Fruit fly (Drosophila melanogaster) whole organism, embryonic: ENCODE results near the gene kri.

Experiments
- Atf6 ChIP-seq: fragments of 200-800 bp; sonication (Bioruptor generic); IDR thresholded peaks from 2 replicates; pipeline ENCODE4 v1.3.6; 2022; ENCODE audit warnings: missing biosample characterization, missing genetic modification characterization
- CG10366 ChIP-seq: fragments of 200-800 bp; sonication (Bioruptor generic); IDR thresholded peaks from 2 replicates; pipeline ENCODE4 v1.3.6; 2022; ENCODE audit warnings: missing biosample characterization, missing genetic modification characterization
- CG10543 ChIP-seq: fragments of 200-800 bp; sonication (Bioruptor generic); optimal IDR thresholded peaks from 3 replicates; lab custom pipeline; 2017; ENCODE audit warnings: missing biosample characterization, mild to moderate bottlenecking, missing genetic modification characterization, moderate library complexity
- CG11085 ChIP-seq: fragments of 200-800 bp; sonication (Bioruptor generic); IDR thresholded peaks from 2 replicates; pipeline ENCODE4 v1.3.6; 2022; ENCODE audit warnings: missing biosample characterization, missing genetic modification characterization
- CG12769 ChIP-seq: fragments of 200-800 bp; sonication (Bioruptor generic); optimal IDR thresholded peaks from 2 replicates; lab custom pipeline; 2019; ENCODE audit warnings: missing biosample characterization, mild to moderate bottlenecking, missing genetic modification characterization, moderate library complexity
- CG16863 ChIP-seq: fragments of 200-800 bp; sonication (Bioruptor generic); optimal IDR thresholded peaks from 3 replicates; lab custom pipeline; 2016; ENCODE audit warnings: missing biosample characterization, missing genetic modification characterization
- CG17385 ChIP-seq: fragments of 200-800 bp; sonication (Bioruptor generic); optimal IDR thresholded peaks from 3 replicates; lab custom pipeline; 2018; ENCODE audit warnings: missing biosample characterization, mild to moderate bottlenecking, missing genetic modification characterization
- CG17612 ChIP-seq: fragments of 200-800 bp; sonication (Bioruptor generic); IDR thresholded peaks from 2 replicates; pipeline ENCODE4 v1.3.6; 2022; ENCODE audit warnings: missing biosample characterization, missing genetic modification characterization
- CG17829 ChIP-seq: fragments of 200-800 bp; optimal IDR thresholded peaks from 2 replicates; lab custom pipeline; 2019; ENCODE audit warnings: missing biosample characterization, mild to moderate bottlenecking, missing genetic modification characterization, moderate library complexity
- CG2199 ChIP-seq: fragments of 200-800 bp; sonication (Bioruptor generic); IDR thresholded peaks from 3 replicates; pipeline ENCODE4 v1.3.6; 2022; ENCODE audit warnings: missing biosample characterization, missing genetic modification characterization
- CG3281 ChIP-seq: fragments of 200-800 bp; sonication (Bioruptor generic); optimal IDR thresholded peaks from 3 replicates; lab custom pipeline; 2017; ENCODE audit warnings: missing biosample characterization, mild to moderate bottlenecking, missing genetic modification characterization
- CG4360 ChIP-seq: fragments of 200-800 bp; sonication (Bioruptor generic); IDR thresholded peaks from 2 replicates; pipeline ENCODE4 v1.3.6; 2022; ENCODE audit warnings: missing biosample characterization, missing genetic modification characterization
- CG5180 ChIP-seq: fragments of 200-800 bp; sonication (Bioruptor generic); optimal IDR thresholded peaks from 3 replicates; lab custom pipeline; 2017; ENCODE audit warnings: missing biosample characterization, missing genetic modification characterization, mild to moderate bottlenecking, moderate library complexity, missing genetic modification reagents
- CG8924 ChIP-seq: fragments of 200-800 bp; optimal IDR thresholded peaks from 3 replicates; lab custom pipeline; 2019; ENCODE audit warnings: missing biosample characterization, mild to moderate bottlenecking, missing genetic modification characterization, moderate library complexity
- CG9932 ChIP-seq: fragments of 200-800 bp; sonication (Bioruptor generic); IDR thresholded peaks from 2 replicates; pipeline ENCODE4 v1.3.6; 2022; ENCODE audit warnings: missing biosample characterization, missing genetic modification characterization
- D19A ChIP-seq: fragments of 200-800 bp; optimal IDR thresholded peaks from 3 replicates; lab custom pipeline; 2019; ENCODE audit warnings: missing biosample characterization, mild to moderate bottlenecking, missing genetic modification characterization, moderate library complexity
- Dbx ChIP-seq: fragments of 200-800 bp; sonication (Bioruptor generic); IDR thresholded peaks from 3 replicates; pipeline ENCODE4 v1.3.6; 2022; ENCODE audit warnings: missing biosample characterization, missing genetic modification characterization
- Deaf1 ChIP-seq: fragments of 200-800 bp; optimal IDR thresholded peaks from 3 replicates; lab custom pipeline; 2019; ENCODE audit warnings: missing biosample characterization, mild to moderate bottlenecking, missing genetic modification characterization, moderate library complexity
- Dll ChIP-seq: fragments of 200-800 bp; sonication (Bioruptor generic); IDR thresholded peaks from 4 replicates; pipeline ENCODE4 v1.3.6; 2022; ENCODE audit warnings: missing biosample characterization, missing genetic modification characterization; ENCODE audit not compliant: partially characterized antibody
- H15 ChIP-seq: fragments of 200-800 bp; sonication (Bioruptor generic); IDR thresholded peaks from 3 replicates; pipeline ENCODE4 v1.3.6; 2022; ENCODE audit warnings: missing biosample characterization, missing genetic modification characterization
- HmgD ChIP-seq: fragments of 200-800 bp; sonication (Bioruptor generic); optimal IDR thresholded peaks from 3 replicates; lab custom pipeline; 2016; ENCODE audit warnings: missing biosample characterization, missing genetic modification characterization
- HmgZ ChIP-seq: fragments of 200-800 bp; sonication (Bioruptor generic); optimal IDR thresholded peaks from 2 replicates; lab custom pipeline; 2018; ENCODE audit warnings: missing biosample characterization, mild to moderate bottlenecking, missing genetic modification characterization
- Lhr ChIP-seq: fragments of 200-800 bp; sonication (Bioruptor generic); optimal IDR thresholded peaks from 3 replicates; lab custom pipeline; 2017; ENCODE audit warnings: mild to moderate bottlenecking, missing biosample characterization, missing genetic modification reagents, missing genetic modification characterization
- NFAT ChIP-seq: fragments of 200-800 bp; sonication (Bioruptor generic); IDR thresholded peaks from 2 replicates; pipeline ENCODE4 v1.3.6; 2022; ENCODE audit warnings: missing biosample characterization, missing genetic modification characterization
- NfI ChIP-seq: fragments of 200-800 bp; sonication (Bioruptor generic); optimal IDR thresholded peaks from 3 replicates; lab custom pipeline; 2018; ENCODE audit warnings: missing biosample characterization, mild to moderate bottlenecking, missing genetic modification characterization, moderate library complexity
- Opbp ChIP-seq: fragments of 200-800 bp; sonication (Bioruptor generic); IDR thresholded peaks from 3 replicates; pipeline ENCODE4 v1.3.6; 2022; ENCODE audit warnings: missing biosample characterization, missing genetic modification characterization; ENCODE audit not compliant: partially characterized antibody
- Ravus ChIP-seq: fragments of 200-800 bp; sonication (Bioruptor generic); IDR thresholded peaks from 2 replicates; pipeline ENCODE4 v1.3.6; 2022; ENCODE audit warnings: missing biosample characterization, missing genetic modification characterization
- Scr ChIP-seq: fragments of 200-800 bp; sonication (Bioruptor generic); IDR thresholded peaks from 2 replicates; pipeline ENCODE4 v1.3.6; 2022; ENCODE audit warnings: missing biosample characterization, missing genetic modification characterization; ENCODE audit not compliant: partially characterized antibody
- Sox100B ChIP-seq: fragments of 200-800 bp; sonication (Bioruptor generic); optimal IDR thresholded peaks from 3 replicates; lab custom pipeline; 2018; ENCODE audit warnings: missing biosample characterization, mild to moderate bottlenecking, missing genetic modification characterization
- Stat92E ChIP-seq, 3 experiments: fragments of >200 bp in 2 of 3; fragments of 200-800 bp in 1 of 3; sonication (Bioruptor generic) in 1 of 3; optimal IDR thresholded peaks; 2 replicates each; lab custom pipeline; 2017 to 2019; ENCODE audit warnings: missing biosample characterization in 3 of 3, missing genetic modification characterization in 3 of 3, mild to moderate bottlenecking in 1 of 3, moderate library complexity in 1 of 3
- TFAM ChIP-seq: fragments of 200-800 bp; sonication (Bioruptor generic); optimal IDR thresholded peaks from 2 replicates; lab custom pipeline; 2017; ENCODE audit warnings: missing biosample characterization, missing genetic modification characterization, inconsistent platforms
- Trl ChIP-seq, 3 experiments: fragments of >200 bp in 2 of 3; fragments of 200-800 bp in 1 of 3; sonication (Bioruptor generic) in 1 of 3; optimal IDR thresholded peaks; 2 replicates in 1 of 3; 3 replicates in 2 of 3; lab custom pipeline; 2016 to 2017; ENCODE audit warnings: missing biosample characterization in 1 of 3, missing genetic modification characterization in 1 of 3
- amos ChIP-seq: fragments of 200-800 bp; sonication (Bioruptor generic); IDR thresholded peaks from 2 replicates; pipeline ENCODE4 v1.3.6; 2022; ENCODE audit warnings: missing biosample characterization, missing genetic modification characterization; ENCODE audit not compliant: partially characterized antibody
- ato ChIP-seq: fragments of 200-800 bp; sonication (Bioruptor generic); IDR thresholded peaks from 2 replicates; pipeline ENCODE4 v1.3.6; 2022; ENCODE audit warnings: missing biosample characterization, missing genetic modification characterization; ENCODE audit not compliant: partially characterized antibody
- bbx ChIP-seq: fragments of 200-800 bp; sonication (Bioruptor generic); IDR thresholded peaks from 2 replicates; pipeline ENCODE4 v1.3.6; 2022; ENCODE audit warnings: missing biosample characterization, missing genetic modification characterization; ENCODE audit not compliant: partially characterized antibody
- chm ChIP-seq: fragments of 200-800 bp; sonication (Bioruptor generic); IDR thresholded peaks from 2 replicates; pipeline ENCODE4 v1.3.6; 2022; ENCODE audit warnings: missing biosample characterization, missing genetic modification characterization
- dysf ChIP-seq: fragments of 200-800 bp; sonication (Bioruptor generic); IDR thresholded peaks from 3 replicates; pipeline ENCODE4 v1.3.6; 2022; ENCODE audit warnings: missing biosample characterization, missing genetic modification characterization
- her ChIP-seq: fragments of 200-800 bp; sonication (Bioruptor generic); optimal IDR thresholded peaks from 2 replicates; lab custom pipeline; 2016; ENCODE audit warnings: missing biosample characterization, missing genetic modification characterization
- nerfin-1 ChIP-seq: fragments of 200-800 bp; sonication (Bioruptor generic); optimal IDR thresholded peaks from 3 replicates; lab custom pipeline; 2019; ENCODE audit warnings: missing biosample characterization, mild to moderate bottlenecking, missing genetic modification characterization, moderate library complexity
- pros ChIP-seq: fragments of 200-800 bp; sonication (Bioruptor generic); optimal IDR thresholded peaks from 3 replicates; lab custom pipeline; 2019; ENCODE audit warnings: missing biosample characterization, mild to moderate bottlenecking, missing genetic modification characterization, moderate library complexity
- ranshi ChIP-seq: fragments of 200-800 bp; sonication (Bioruptor generic); IDR thresholded peaks from 2 replicates; pipeline ENCODE4 v1.3.6; 2022; ENCODE audit warnings: missing biosample characterization, missing genetic modification characterization
- sna ChIP-seq: fragments of 200-800 bp; sonication (Bioruptor generic); IDR thresholded peaks from 2 replicates; pipeline ENCODE4 v1.3.6; 2022; ENCODE audit warnings: missing biosample characterization, missing genetic modification characterization; ENCODE audit not compliant: partially characterized antibody
- sob ChIP-seq: fragments of 200-800 bp; sonication (Bioruptor generic); IDR thresholded peaks from 2 replicates; pipeline ENCODE4 v1.3.6; 2022; ENCODE audit warnings: missing biosample characterization, missing genetic modification characterization
- tna ChIP-seq: fragments of 200-800 bp; sonication (Bioruptor generic); IDR thresholded peaks from 2 replicates; pipeline ENCODE4 v1.3.6; 2022; ENCODE audit warnings: missing biosample characterization, missing genetic modification characterization; ENCODE audit not compliant: partially characterized antibody
- unc-4 ChIP-seq: fragments of 200-800 bp; sonication (Bioruptor generic); IDR thresholded peaks from 2 replicates; pipeline ENCODE4 v1.3.6; 2022; ENCODE audit warnings: missing biosample characterization, missing genetic modification characterization; ENCODE audit not compliant: partially characterized antibody
- usp ChIP-seq: fragments of >200 bp; optimal IDR thresholded peaks from 2 replicates; lab custom pipeline; 2017; ENCODE audit warnings: missing biosample characterization, missing genetic modification characterization
- zen2 ChIP-seq: fragments of 200-800 bp; sonication (Bioruptor generic); IDR thresholded peaks from 3 replicates; pipeline ENCODE4 v1.3.6; 2022; ENCODE audit warnings: missing biosample characterization, missing genetic modification characterization; ENCODE audit not compliant: partially characterized antibody
- zfh1 ChIP-seq: fragments of 200-800 bp; sonication (Bioruptor generic); IDR thresholded peaks from 3 replicates; pipeline ENCODE4 v1.3.6; 2022; ENCODE audit warnings: missing biosample characterization, missing genetic modification characterization

kri gene

dm6 chr3L:5845466-5845865 lies 34.7 kb downstream of the kri start, which contains the start of gene vn (continued):
- TF ChIP-seq nerfin-1, result peak; percentile 18
- TF ChIP-seq zfh1, result 0 out of 3 replicates have a peak, but pooled peaks have one; percentile 28
- TF ChIP-seq Dll (GFP tag; lab: Robert Waterston, UW), result peak; percentile 38; the same call in 1 of the 4 replicates
- peak; percentile 76; the same call in 2 of the 3 replicates for TF ChIP-seq Opbp
- TF ChIP-seq ranshi (GFP tag; lab: Robert Waterston, UW), result peak; percentile 15; the same call in 1 of the 2 replicates
- peak; percentile 40; the same call in 1 of the 2 replicates for TF ChIP-seq ato (GFP tag; lab: Robert Waterston, UW)
- TF ChIP-seq dysf (GFP tag; lab: Robert Waterston, UW), result no peak
- peak; percentile 43 for TF ChIP-seq D19A (tag; lab: Kevin White, UChicago)
- peak; percentile 89 for TF ChIP-seq CG2199 (GFP tag; lab: Robert Waterston, UW)
- peak; percentile 10 for TF ChIP-seq her (GFP tag; lab: Kevin White, UChicago)
- no peak for TF ChIP-seq CG17612 (GFP tag; lab: Robert Waterston, UW)
- TF ChIP-seq Deaf1 (tag; lab: Kevin White, UChicago), result peak; percentile 97
- no peak for TF ChIP-seq CG11085 (GFP tag; lab: Robert Waterston, UW)
- peak; percentile 25; the same call in 1 of the 2 replicates for TF ChIP-seq sob
- peak; percentile 50; the same call in 1 of the 2 replicates for TF ChIP-seq amos (GFP tag; lab: Robert Waterston, UW)
- no peak for TF ChIP-seq Sox100B (GFP tag; lab: Kevin White, UChicago)
- TF ChIP-seq CG12769, result peak; percentile 55
- peak; percentile 47; the same call in 2 of the 3 replicates for TF ChIP-seq Dbx (GFP tag; lab: Robert Waterston, UW)
- TF ChIP-seq Trl (optimal IDR thresholded peaks at IDR 0.05; lab: Kevin White, UChicago), result peak; percentile 38 to 57
- TF ChIP-seq Trl (GFP tag; optimal IDR thresholded peaks at IDR 0.05; lab: Kevin White, UChicago), result no peak
- no peak for TF ChIP-seq CG10366
- TF ChIP-seq CG9932 (GFP tag; lab: Robert Waterston, UW), result 0 out of 2 replicates have a peak, but pooled peaks have one; percentile 6
- TF ChIP-seq CG5180 (GFP tag; lab: Kevin White, UChicago), result peak; percentile 99
- TF ChIP-seq Ravus (GFP tag; lab: Robert Waterston, UW), result no peak
- TF ChIP-seq CG4360 (GFP tag; lab: Robert Waterston, UW), result 0 out of 2 replicates have a peak, but pooled peaks have one; percentile 25
- peak; percentile 55; the same call in 1 of the 2 replicates for TF ChIP-seq tna
- no peak for TF ChIP-seq Lhr (GFP tag; lab: Kevin White, UChicago)
- TF ChIP-seq bbx (GFP tag; lab: Robert Waterston, UW), result peak; percentile 76
- TF ChIP-seq NFAT, result 0 out of 2 replicates have a peak, but pooled peaks have one; percentile 12
- TF ChIP-seq pros (GFP tag; lab: Kevin White, UChicago), result peak; percentile 34
- peak; percentile 30 for TF ChIP-seq CG8924 (tag; lab: Kevin White, UChicago)
- TF ChIP-seq CG10543 (GFP tag; lab: Kevin White, UChicago), result peak; percentile 54
- peak; percentile 78 for TF ChIP-seq chm (GFP tag; lab: Robert Waterston, UW)
- TF ChIP-seq sna (GFP tag; lab: Robert Waterston, UW), result 0 out of 2 replicates have a peak, but pooled peaks have one; percentile 51
- TF ChIP-seq CG3281 (GFP tag; lab: Kevin White, UChicago), result no peak
- 0 out of 2 replicates have a peak, but pooled peaks have one; percentile 25 for TF ChIP-seq unc-4 (GFP tag; lab: Robert Waterston, UW)
- TF ChIP-seq CG16863, result peak; percentile 3
- peak; percentile 17 for TF ChIP-seq HmgZ
- no peak for TF ChIP-seq H15 (GFP tag; lab: Robert Waterston, UW)
- TF ChIP-seq HmgD, result peak; percentile 6
- no peak for TF ChIP-seq Atf6 (GFP tag; lab: Robert Waterston, UW)
- peak; percentile 26 for TF ChIP-seq CG17829
- TF ChIP-seq Stat92E (GFP tag; optimal IDR thresholded peaks at IDR 0.05; lab: Kevin White, UChicago), result peak in 1 of 3 experiments; percentile 31
- TF ChIP-seq TFAM (GFP tag; lab: Kevin White, UChicago), result no peak
- peak; percentile 50; the same call in 1 of the 2 replicates for TF ChIP-seq Scr
- TF ChIP-seq NfI (GFP tag; lab: Kevin White, UChicago), result peak; percentile 18
- TF ChIP-seq zen2, result peak; percentile 57; the same call in 2 of the 3 replicates
- TF ChIP-seq usp, result no peak
- peak; percentile 2 for TF ChIP-seq CG17385 (GFP tag; lab: Kevin White, UChicago)
